Fruit fly (Drosophila melanogaster) whole organism, adult: ENCODE results near the gene CG42758.

ENCODE experiments used
- CG7101 ChIP-seq: fragments of 200-800 bp; sonication (Bioruptor generic); optimal IDR thresholded peaks from 2 replicates; lab custom pipeline; 2018; ENCODE audit warnings: missing biosample characterization, mild to moderate bottlenecking, missing genetic modification characterization, moderate library complexity
- Mnt ChIP-seq: fragments of 200-800 bp; sonication (Bioruptor generic); optimal IDR thresholded peaks from 2 replicates; lab custom pipeline; 2016; ENCODE audit warnings: missing biosample characterization, mild to moderate bottlenecking, missing genetic modification characterization
- kay ChIP-seq: fragments of 200-800 bp; sonication (Bioruptor generic); peaks from one replicate; lab custom pipeline; 2016; ENCODE audit warnings: missing biosample characterization, missing genetic modification characterization, borderline replicate concordance

dm6 chr3L:14564404-14564803, 2.8 kb upstream of the CG42758 start:
- no peak for TF ChIP-seq kay (GFP tag; lab: Kevin White, UChicago)
- TF ChIP-seq CG7101, result peak; percentile 64
- peak; percentile 16 for TF ChIP-seq Mnt (GFP tag; lab: Kevin White, UChicago)
